Fruit fly (Drosophila melanogaster) whole organism, wandering third instar larva: ENCODE data around the gene Ice2.

Source experiments
- Dfd ChIP-seq: fragments of >200 bp; optimal IDR thresholded peaks from 2 replicates; lab custom pipeline; 2017; ENCODE audit warnings: missing biosample characterization, missing genetic modification characterization
- N ChIP-seq: fragments of >200 bp; optimal IDR thresholded peaks from 2 replicates; lab custom pipeline; 2018; ENCODE audit warnings: missing biosample characterization, missing external identifiers, missing genetic modification characterization
- ey ChIP-seq: fragments of 200-800 bp; sonication (Bioruptor generic); optimal IDR thresholded peaks from 2 replicates; lab custom pipeline; 2016; ENCODE audit warnings: missing biosample characterization, missing genetic modification characterization
- sv ChIP-seq: fragments of 200-800 bp; sonication (Bioruptor generic); optimal IDR thresholded peaks from 3 replicates; lab custom pipeline; 2016; ENCODE audit warnings: missing biosample characterization, missing genetic modification characterization

DNA sequence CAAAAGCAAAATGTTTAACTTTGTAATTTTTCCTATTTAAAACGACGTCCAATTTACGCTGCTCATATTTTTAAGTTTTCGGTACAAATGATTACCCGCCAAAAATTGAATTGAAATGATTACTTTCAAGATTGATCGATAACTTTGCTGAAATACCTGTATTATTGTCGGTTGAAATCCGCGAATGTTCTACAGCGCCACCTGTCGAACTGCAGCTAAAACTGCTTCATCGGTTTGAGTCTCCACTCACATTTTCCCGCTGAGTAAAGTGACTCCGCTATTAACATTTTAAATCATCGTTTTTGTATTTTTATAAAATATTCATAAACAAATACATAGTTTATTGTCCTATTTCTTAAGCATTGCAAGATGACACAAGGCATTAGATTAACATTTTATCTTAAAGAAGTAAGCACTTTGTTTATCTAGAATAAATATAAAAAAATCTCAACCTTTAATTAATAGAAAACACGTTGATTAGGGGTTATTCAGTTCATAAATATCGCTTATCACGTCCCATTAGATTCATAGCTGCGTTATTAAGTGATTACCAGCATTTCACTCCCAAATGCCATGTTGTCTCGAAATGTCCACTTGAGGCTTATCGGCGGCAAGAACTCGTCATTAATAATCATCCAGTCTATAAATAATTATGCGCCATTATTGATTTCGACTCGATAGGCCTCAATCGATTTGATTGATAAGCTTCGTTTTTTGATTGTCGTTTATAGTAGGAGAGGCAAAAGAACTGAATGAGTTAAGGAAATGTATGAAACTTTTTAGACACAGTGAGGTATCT is 49.8 kb downstream of the Ice2 start:
- TF ChIP-seq ey (GFP tag; lab: Kevin White, UChicago) (no peak), sv (GFP tag; lab: Kevin White, UChicago) (no peak), N (GFP tag; lab: Kevin White, UChicago) (no peak), Dfd (GFP tag; lab: Kevin White, UChicago) (no peak)
